Worm (Caenorhabditis elegans) whole organism, mixed stage, embryonic: ENCODE results near the gene lis-1.

ENCODE experiments used
- blmp-1 ChIP-seq: fragments of 150-350 bp; optimal IDR thresholded peaks from 2 replicates; lab custom pipeline; 2014; ENCODE audit warnings: missing biosample characterization, missing genetic modification characterization
- ceh-43 ChIP-seq: fragments of 200-800 bp; sonication (Bioruptor generic); optimal IDR thresholded peaks from 2 replicates; lab custom pipeline; 2018; ENCODE audit warnings: mild to moderate bottlenecking, missing genetic modification characterization, moderate library complexity, missing compliant biosample characterization
- hlh-1 ChIP-seq: fragments of 150-350 bp; optimal IDR thresholded peaks from 2 replicates; lab custom pipeline; 2014; ENCODE audit warnings: missing biosample characterization, missing genetic modification reagents, missing genetic modification characterization
- lin-13 ChIP-seq: fragments of 150-350 bp; optimal IDR thresholded peaks from 2 replicates; lab custom pipeline; 2014; ENCODE audit warnings: missing biosample characterization, missing genetic modification characterization
- lsy-2 ChIP-seq: fragments of 150-350 bp; optimal IDR thresholded peaks from 2 replicates; lab custom pipeline; 2014; ENCODE audit warnings: missing biosample characterization, missing genetic modification characterization
- mep-1 ChIP-seq: fragments of 150-350 bp; optimal IDR thresholded peaks from 2 replicates; lab custom pipeline; 2017; ENCODE audit warnings: missing biosample characterization, missing genetic modification reagents, missing genetic modification characterization, inconsistent platforms
- nhr-28 ChIP-seq: fragments of 150-350 bp; optimal IDR thresholded peaks from 2 replicates; lab custom pipeline; 2014; ENCODE audit warnings: missing biosample characterization, missing genetic modification characterization
- nhr-76 ChIP-seq: sonication (generic microtip); optimal IDR thresholded peaks from 2 replicates; lab custom pipeline; 2017; ENCODE audit warnings: missing biosample characterization, missing genetic modification characterization
- snpc-4 ChIP-seq: fragments of 150-350 bp; optimal IDR thresholded peaks from 2 replicates; lab custom pipeline; 2014; ENCODE audit warnings: missing biosample characterization, missing genetic modification characterization
- tbx-8 ChIP-seq: fragments of 200-800 bp; sonication (Bioruptor generic); optimal IDR thresholded peaks from 2 replicates; lab custom pipeline; 2018; ENCODE audit warnings: mild to moderate bottlenecking, missing genetic modification characterization, moderate library complexity, missing compliant biosample characterization
- unc-120 ChIP-seq: sonication (generic microtip); optimal IDR thresholded peaks from 2 replicates; lab custom pipeline; 2017; ENCODE audit warnings: missing genetic modification characterization, missing compliant biosample characterization; ENCODE audit not compliant: poor library complexity, severe bottlenecking
- unc-62 ChIP-seq: fragments of 150-350 bp; optimal IDR thresholded peaks from 2 replicates; lab custom pipeline; 2014; ENCODE audit warnings: missing biosample characterization, missing genetic modification reagents, missing genetic modification characterization
- ztf-11 ChIP-seq: fragments of 150-350 bp; optimal IDR thresholded peaks from 2 replicates; lab custom pipeline; 2014; ENCODE audit warnings: missing biosample characterization, missing genetic modification characterization

- TF ChIP-seq unc-120 (tag; lab: Kevin White, UChicago) (no peak), ceh-43 (no peak), nhr-76 (tag; lab: Kevin White, UChicago) (no peak), tbx-8 (GFP tag; lab: Kevin White, UChicago) (no peak), blmp-1 (tag; lab: Kevin White, UChicago) (no peak), ztf-11 (no peak), mep-1 (tag; lab: Kevin White, UChicago) (no peak), unc-62 (GFP tag; lab: Kevin White, UChicago) (no peak), lsy-2 (tag; lab: Kevin White, UChicago) (no peak), lin-13 (tag; lab: Kevin White, UChicago) (no peak), nhr-28 (tag; lab: Kevin White, UChicago) (no peak), snpc-4 (tag; lab: Kevin White, UChicago) (no peak), hlh-1 (tag; lab: Kevin White, UChicago) (no peak)
Observed at ce11 chrIII:13346785-13347184, 29.7 kb downstream of the lis-1 start, which contains the start of gene mtm-6.
